Fruit fly (Drosophila melanogaster) whole organism, embryonic: ENCODE results near the gene fzo.

Experiments used
- Ada2b ChIP-seq: fragments of 200-800 bp; sonication (Bioruptor generic); IDR thresholded peaks from 2 replicates; pipeline ENCODE4 v1.3.6; 2022; ENCODE audit warnings: missing biosample characterization, missing genetic modification characterization
- CG10147 ChIP-seq: fragments of 200-800 bp; sonication (Bioruptor generic); optimal IDR thresholded peaks from 2 replicates; lab custom pipeline; 2019; ENCODE audit warnings: missing biosample characterization, mild to moderate bottlenecking, missing genetic modification characterization, moderate library complexity
- CG11398 ChIP-seq: fragments of 200-800 bp; sonication (Bioruptor generic); optimal IDR thresholded peaks from 2 replicates; lab custom pipeline; 2016; ENCODE audit warnings: missing biosample characterization, missing genetic modification characterization
- CG11456 ChIP-seq: fragments of 200-800 bp; sonication (Bioruptor generic); IDR thresholded peaks from 3 replicates; pipeline ENCODE4 v1.3.6; 2022; ENCODE audit warnings: missing biosample characterization, missing genetic modification characterization
- CG15269 ChIP-seq: fragments of 200-800 bp; sonication (Bioruptor generic); optimal IDR thresholded peaks from 2 replicates; lab custom pipeline; 2018; ENCODE audit warnings: missing biosample characterization, mild to moderate bottlenecking, missing genetic modification characterization, moderate library complexity
- CG16863 ChIP-seq: fragments of 200-800 bp; sonication (Bioruptor generic); optimal IDR thresholded peaks from 3 replicates; lab custom pipeline; 2016; ENCODE audit warnings: missing biosample characterization, missing genetic modification characterization
- CG17802 ChIP-seq: fragments of 200-800 bp; sonication (Bioruptor generic); optimal IDR thresholded peaks from 2 replicates; lab custom pipeline; 2018; ENCODE audit warnings: missing biosample characterization, mild to moderate bottlenecking, missing genetic modification characterization, moderate library complexity
- CG2129 ChIP-seq: fragments of 200-800 bp; sonication (Bioruptor generic); IDR thresholded peaks from 2 replicates; pipeline ENCODE4 v1.3.6; 2022; ENCODE audit warnings: missing biosample characterization, missing genetic modification characterization; ENCODE audit not compliant: partially characterized antibody
- CG2199 ChIP-seq: fragments of 200-800 bp; sonication (Bioruptor generic); IDR thresholded peaks from 3 replicates; pipeline ENCODE4 v1.3.6; 2022; ENCODE audit warnings: missing biosample characterization, missing genetic modification characterization
- CG33213 ChIP-seq: fragments of 200-800 bp; sonication (Bioruptor generic); optimal IDR thresholded peaks from 3 replicates; lab custom pipeline; 2016; ENCODE audit warnings: missing biosample characterization, missing genetic modification characterization
- CG34224 ChIP-seq: fragments of 200-800 bp; sonication (Bioruptor generic); IDR thresholded peaks from 3 replicates; pipeline ENCODE4 v1.3.6; 2022; ENCODE audit warnings: missing biosample characterization, missing genetic modification characterization; ENCODE audit not compliant: partially characterized antibody
- CG42726 ChIP-seq: fragments of 200-800 bp; sonication (Bioruptor generic); IDR thresholded peaks from 2 replicates; pipeline ENCODE4 v1.3.6; 2022; ENCODE audit warnings: missing biosample characterization, missing genetic modification characterization; ENCODE audit not compliant: partially characterized antibody
- CG6272 ChIP-seq: fragments of 200-800 bp; sonication (Bioruptor generic); IDR thresholded peaks from 2 replicates; pipeline ENCODE4 v1.3.6; 2022; ENCODE audit warnings: missing biosample characterization, missing genetic modification characterization
- CG6765 ChIP-seq: fragments of 200-800 bp; sonication (Bioruptor generic); optimal IDR thresholded peaks from 3 replicates; lab custom pipeline; 2017; ENCODE audit warnings: missing biosample characterization, mild to moderate bottlenecking, missing genetic modification characterization
- CG7786 ChIP-seq: fragments of 200-800 bp; sonication (Bioruptor generic); optimal IDR thresholded peaks from 2 replicates; lab custom pipeline; 2016; ENCODE audit warnings: missing biosample characterization, missing genetic modification characterization
- CG8089 ChIP-seq: fragments of 200-800 bp; sonication (Bioruptor generic); optimal IDR thresholded peaks from 3 replicates; lab custom pipeline; 2016; ENCODE audit warnings: missing biosample characterization, missing genetic modification characterization
- CG8944 ChIP-seq: fragments of 200-800 bp; sonication (Bioruptor generic); optimal IDR thresholded peaks from 3 replicates; lab custom pipeline; 2016; ENCODE audit warnings: missing biosample characterization, missing genetic modification characterization
- CG9876 ChIP-seq: fragments of 200-800 bp; sonication (Bioruptor generic); optimal IDR thresholded peaks from 2 replicates; lab custom pipeline; 2016; ENCODE audit warnings: missing biosample characterization, missing genetic modification characterization
- Deaf1 ChIP-seq: fragments of 200-800 bp; optimal IDR thresholded peaks from 3 replicates; lab custom pipeline; 2019; ENCODE audit warnings: missing biosample characterization, mild to moderate bottlenecking, missing genetic modification characterization, moderate library complexity
- Dip3 ChIP-seq: fragments of 200-800 bp; sonication (Bioruptor generic); optimal IDR thresholded peaks from 3 replicates; lab custom pipeline; 2016; ENCODE audit warnings: missing biosample characterization, missing genetic modification characterization
- Fer3 ChIP-seq: fragments of 200-800 bp; sonication (Bioruptor generic); optimal IDR thresholded peaks from 2 replicates; lab custom pipeline; 2018; ENCODE audit warnings: missing biosample characterization, mild to moderate bottlenecking, missing genetic modification characterization, moderate library complexity
- HLH4C ChIP-seq: fragments of 200-800 bp; sonication (Bioruptor generic); IDR thresholded peaks from 3 replicates; pipeline ENCODE4 v1.3.6; 2022; ENCODE audit warnings: missing biosample characterization, missing genetic modification characterization; ENCODE audit not compliant: partially characterized antibody
- HmgD ChIP-seq: fragments of 200-800 bp; sonication (Bioruptor generic); optimal IDR thresholded peaks from 3 replicates; lab custom pipeline; 2016; ENCODE audit warnings: missing biosample characterization, missing genetic modification characterization
- Lim3 ChIP-seq: fragments of 200-800 bp; sonication (Bioruptor generic); IDR thresholded peaks from 2 replicates; pipeline ENCODE4 v1.3.6; 2022; ENCODE audit warnings: missing biosample characterization, missing genetic modification characterization
- Mes4 ChIP-seq: fragments of 200-800 bp; sonication (Bioruptor generic); optimal IDR thresholded peaks from 2 replicates; lab custom pipeline; 2016; ENCODE audit warnings: missing biosample characterization, missing genetic modification characterization
- NC2α ChIP-seq: fragments of 200-800 bp; sonication (Bioruptor generic); optimal IDR thresholded peaks from 2 replicates; lab custom pipeline; 2016; ENCODE audit warnings: missing biosample characterization, missing genetic modification characterization
- Neu2 ChIP-seq: fragments of 200-800 bp; sonication (Bioruptor generic); optimal IDR thresholded peaks from 3 replicates; lab custom pipeline; 2016; ENCODE audit warnings: missing biosample characterization, missing genetic modification characterization, borderline replicate concordance
- Pdp1 ChIP-seq, 2 experiments: fragments of 200-800 bp; sonication (Bioruptor generic); optimal IDR thresholded peaks; 3 replicates each; lab custom pipeline; 2016; ENCODE audit warnings: missing biosample characterization in 2 of 2, missing genetic modification characterization in 2 of 2, mild to moderate bottlenecking in 1 of 2, moderate library complexity in 1 of 2
- Scr ChIP-seq: fragments of 200-800 bp; sonication (Bioruptor generic); IDR thresholded peaks from 2 replicates; pipeline ENCODE4 v1.3.6; 2022; ENCODE audit warnings: missing biosample characterization, missing genetic modification characterization; ENCODE audit not compliant: partially characterized antibody
- Sry-δ ChIP-seq: fragments of 200-800 bp; sonication (Bioruptor generic); optimal IDR thresholded peaks from 2 replicates; lab custom pipeline; 2016; ENCODE audit warnings: missing biosample characterization, missing genetic modification characterization
- Usf ChIP-seq: fragments of 200-800 bp; sonication (Bioruptor generic); optimal IDR thresholded peaks from 2 replicates; lab custom pipeline; 2017; ENCODE audit warnings: missing genotype, missing biosample characterization, missing genetic modification characterization
- Xrp1 ChIP-seq: fragments of 200-800 bp; sonication (Bioruptor generic); IDR thresholded peaks from 2 replicates; pipeline ENCODE4 v1.3.6; 2022; ENCODE audit warnings: missing biosample characterization, missing genetic modification characterization
- ac ChIP-seq: fragments of 200-800 bp; sonication (Bioruptor generic); optimal IDR thresholded peaks from 3 replicates; lab custom pipeline; 2017; ENCODE audit warnings: missing biosample characterization, mild to moderate bottlenecking, missing genetic modification characterization
- bab2 ChIP-seq: fragments of 200-800 bp; sonication (Bioruptor generic); optimal IDR thresholded peaks from 2 replicates; lab custom pipeline; 2016; ENCODE audit warnings: missing biosample characterization, missing genetic modification characterization
- caup ChIP-seq: fragments of 200-800 bp; sonication (Bioruptor generic); optimal IDR thresholded peaks from 3 replicates; lab custom pipeline; 2017; ENCODE audit warnings: missing biosample characterization, mild to moderate bottlenecking, missing genetic modification characterization, moderate library complexity; ENCODE audit not compliant: severe bottlenecking
- crp ChIP-seq, 2 experiments: fragments of 200-800 bp; sonication (Bioruptor generic); optimal IDR thresholded peaks; 2 replicates in 1 of 2; 3 replicates in 1 of 2; lab custom pipeline; 2017; ENCODE audit warnings: missing biosample characterization in 2 of 2, missing genetic modification characterization in 2 of 2, mild to moderate bottlenecking in 1 of 2, moderate library complexity in 1 of 2
- dmrt11E ChIP-seq: fragments of 200-800 bp; sonication (Bioruptor generic); optimal IDR thresholded peaks from 3 replicates; lab custom pipeline; 2018; ENCODE audit warnings: missing biosample characterization, mild to moderate bottlenecking, missing genetic modification characterization, moderate library complexity
- fd64A ChIP-seq: fragments of 200-800 bp; sonication (Bioruptor generic); optimal IDR thresholded peaks from 3 replicates; lab custom pipeline; 2018; ENCODE audit warnings: missing biosample characterization, mild to moderate bottlenecking, missing genetic modification characterization
- gt ChIP-seq: fragments of 200-800 bp; sonication (Bioruptor generic); IDR thresholded peaks from 2 replicates; pipeline ENCODE4 v1.3.6; 2022; ENCODE audit warnings: missing biosample characterization, missing genetic modification characterization
- ham ChIP-seq: fragments of 200-800 bp; sonication (Bioruptor generic); IDR thresholded peaks from 2 replicates; pipeline ENCODE4 v1.3.6; 2022; ENCODE audit warnings: missing biosample characterization, missing genetic modification characterization
- hbn ChIP-seq: fragments of 200-800 bp; sonication (Bioruptor generic); IDR thresholded peaks from 2 replicates; pipeline ENCODE4 v1.3.6; 2022; ENCODE audit warnings: missing biosample characterization, missing genetic modification characterization; ENCODE audit not compliant: partially characterized antibody
- hth ChIP-seq: fragments of >200 bp; optimal IDR thresholded peaks from 2 replicates; lab custom pipeline; 2017; ENCODE audit warnings: inconsistent platforms
- ken ChIP-seq: fragments of 200-800 bp; sonication (Bioruptor generic); IDR thresholded peaks from 3 replicates; pipeline ENCODE4 v1.3.6; 2022; ENCODE audit warnings: missing biosample characterization, missing genetic modification characterization
- kni ChIP-seq: fragments of 200-800 bp; sonication (Bioruptor generic); optimal IDR thresholded peaks from 3 replicates; lab custom pipeline; 2017; ENCODE audit warnings: mild to moderate bottlenecking, missing biosample characterization, missing genetic modification reagents, missing genetic modification characterization
- odd ChIP-seq: fragments of 200-800 bp; sonication (Bioruptor generic); optimal IDR thresholded peaks from 2 replicates; lab custom pipeline; 2017; ENCODE audit warnings: missing biosample characterization, mild to moderate bottlenecking, missing genetic modification characterization
- pita ChIP-seq: fragments of 200-800 bp; sonication (Bioruptor generic); optimal IDR thresholded peaks from 2 replicates; lab custom pipeline; 2017; ENCODE audit warnings: missing biosample characterization, mild to moderate bottlenecking, missing genetic modification characterization
- ro ChIP-seq: fragments of 200-800 bp; sonication (Bioruptor generic); IDR thresholded peaks from 2 replicates; pipeline ENCODE4 v1.3.6; 2022; ENCODE audit warnings: missing biosample characterization, missing genetic modification characterization
- sd ChIP-seq: fragments of 200-800 bp; sonication (Bioruptor generic); optimal IDR thresholded peaks from 3 replicates; lab custom pipeline; 2018; ENCODE audit warnings: missing biosample characterization, mild to moderate bottlenecking, missing genetic modification characterization, moderate library complexity
- tin ChIP-seq: fragments of 200-800 bp; sonication (Bioruptor generic); optimal IDR thresholded peaks from 3 replicates; lab custom pipeline; 2016; ENCODE audit warnings: missing biosample characterization, missing genetic modification characterization
- tll ChIP-seq, 2 experiments: fragments of 200-800 bp in 1 of 2; fragments of >200 bp in 1 of 2; sonication (Bioruptor generic) in 1 of 2; optimal IDR thresholded peaks; 2 replicates each; lab custom pipeline; 2017 to 2019; ENCODE audit warnings: missing biosample characterization in 2 of 2, missing genetic modification characterization in 2 of 2, mild to moderate bottlenecking in 1 of 2, moderate library complexity in 1 of 2
- ttk ChIP-seq: fragments of 200-800 bp; sonication (Bioruptor generic); IDR thresholded peaks from 2 replicates; pipeline ENCODE4 v2.1.2; 2022; ENCODE audit warnings: missing biosample characterization, missing genetic modification characterization

The fzo gene

DNA sequence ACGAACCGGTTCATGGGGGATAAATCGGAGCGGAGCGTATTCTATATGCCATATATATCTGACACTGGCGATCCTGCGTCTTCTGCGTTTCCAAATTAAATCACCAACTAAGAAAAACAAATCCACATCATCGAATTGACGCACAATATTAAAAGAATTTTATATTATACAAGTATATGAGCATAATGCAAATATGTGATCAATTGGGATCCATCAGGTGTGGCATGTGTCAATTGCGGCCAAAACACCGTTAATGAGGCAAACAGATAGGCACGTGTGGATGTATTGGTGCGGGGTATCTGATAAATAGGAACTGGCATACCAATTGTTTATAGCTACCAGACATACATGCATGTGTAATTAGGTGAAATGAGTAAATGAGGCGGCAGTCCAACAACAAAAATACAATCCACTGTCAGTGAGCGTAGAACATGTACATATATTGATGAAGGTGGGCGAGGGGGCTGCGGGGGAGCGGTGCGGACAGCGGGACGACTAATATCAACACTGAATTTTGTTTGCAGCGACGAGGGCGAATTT is 25.7 kb downstream of the fzo start (continued):
- TF ChIP-seq CG33213 (GFP tag; lab: Kevin White, UChicago) (no peak), bab2 (GFP tag; lab: Kevin White, UChicago) (no peak), tin (no peak), CG9876 (GFP tag; lab: Kevin White, UChicago) (no peak), dmrt11E (tag; lab: Kevin White, UChicago) (no peak), Deaf1 (tag; lab: Kevin White, UChicago) (no peak), Sry-δ (no peak), hbn (GFP tag; lab: Robert Waterston, UW) (no peak), CG6272 (GFP tag; lab: Robert Waterston, UW) (no peak), Usf (GFP tag; lab: Kevin White, UChicago) (no peak), CG15269 (tag; lab: Kevin White, UChicago) (no peak), CG6765 (no peak), kni (GFP tag; lab: Kevin White, UChicago) (no peak), Scr (GFP tag; lab: Robert Waterston, UW) (no peak), ac (GFP tag; lab: Kevin White, UChicago) (no peak), Pdp1 (GFP tag; optimal IDR thresholded peaks at IDR 0.05; lab: Kevin White, UChicago) (no peak), HLH4C (GFP tag; lab: Robert Waterston, UW) (no peak), HmgD (no peak), CG34224 (GFP tag; lab: Robert Waterston, UW) (no peak), ro (GFP tag; lab: Robert Waterston, UW) (no peak), CG10147 (GFP tag; lab: Kevin White, UChicago) (no peak), Neu2 (GFP tag; lab: Kevin White, UChicago) (no peak), fd64A (no peak), CG8944 (GFP tag; lab: Kevin White, UChicago) (no peak), ttk (GFP tag; lab: Robert Waterston, UW) (no peak), odd (GFP tag; lab: Kevin White, UChicago) (no peak), CG16863 (GFP tag; lab: Kevin White, UChicago) (no peak), CG11398 (GFP tag; lab: Kevin White, UChicago) (no peak), ham (GFP tag; lab: Robert Waterston, UW) (no peak), Fer3 (tag; lab: Kevin White, UChicago) (no peak), ken (GFP tag; lab: Robert Waterston, UW) (no peak), Dip3 (GFP tag; lab: Kevin White, UChicago) (no peak), hth (lab: Kevin White, UChicago) (no peak), CG8089 (GFP tag; lab: Kevin White, UChicago) (no peak), CG42726 (GFP tag; lab: Robert Waterston, UW) (no peak), tll (GFP tag; optimal IDR thresholded peaks at IDR 0.05; lab: Kevin White, UChicago) (no peak), pita (no peak), sd (peak; percentile 28), CG2199 (no peak), Mes4 (GFP tag; lab: Kevin White, UChicago) (no peak), Xrp1 (no peak; the same call in 1 of the 2 replicates), caup (peak; percentile 49), Ada2b (GFP tag; lab: Robert Waterston, UW) (no peak), CG7786 (no peak), NC2α (no peak), CG17802 (tag; lab: Kevin White, UChicago) (no peak), crp (GFP tag; optimal IDR thresholded peaks at IDR 0.05; lab: Kevin White, UChicago) (no peak), CG2129 (GFP tag; lab: Robert Waterston, UW) (no peak), gt (GFP tag; lab: Robert Waterston, UW) (no peak), CG11456 (no peak), Lim3 (GFP tag; lab: Robert Waterston, UW) (no peak)
